Fruit fly (Drosophila melanogaster): Measurements from ENCODE around the gene Arp5.

Arp5 gene

DNA sequence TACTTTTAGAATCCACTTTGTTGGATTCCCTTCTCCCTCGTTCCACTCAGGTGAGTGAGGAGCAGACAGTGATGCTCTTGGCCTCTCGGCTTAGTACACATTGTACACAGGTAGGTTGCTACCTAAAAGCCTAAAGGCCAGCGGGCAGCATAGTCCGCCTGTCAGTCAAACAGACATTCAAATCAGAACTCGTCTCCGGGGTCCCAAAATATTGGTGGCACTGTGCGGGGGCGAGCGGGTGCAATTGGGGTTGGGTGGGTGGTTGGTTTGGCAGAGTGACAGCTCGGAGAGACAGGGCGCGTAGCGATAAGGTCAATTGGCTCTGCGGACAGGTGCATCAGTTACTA, 12.5 kb downstream of the Arp5 start:
- TF ChIP-seq CG9948 (tag; optimal IDR thresholded peaks at IDR 0.05) = no peak
- no peak for TF ChIP-seq gl (tag; optimal IDR thresholded peaks at IDR 0.05)
- TF ChIP-seq CG15710 (tag; optimal IDR thresholded peaks at IDR 0.05) = no peak
- TF ChIP-seq D1 (tag; optimal IDR thresholded peaks at IDR 0.05) = no peak
- TF ChIP-seq Pif1B (GFP tag; optimal IDR thresholded peaks at IDR 0.05) = no peak
- no peak for TF ChIP-seq CG12605 (GFP tag; IDR thresholded peaks at IDR 0.05)
- no peak for TF ChIP-seq Snoo (tag; optimal IDR thresholded peaks at IDR 0.05)

- TF ChIP-seq fd96Ca (GFP tag; IDR thresholded peaks at IDR 0.05) (no peak), EcR (GFP tag; optimal IDR thresholded peaks at IDR 0.05) (no peak), CG8301 (tag; optimal IDR thresholded peaks at IDR 0.05) (peak; percentile 9), Snoo (tag; optimal IDR thresholded peaks at IDR 0.05) (peak; percentile 35), rn (GFP tag; IDR thresholded peaks at IDR 0.05) (no peak), Ets98B (GFP tag; IDR thresholded peaks at IDR 0.05) (no peak), Pif1A (GFP tag; optimal IDR thresholded peaks at IDR 0.05) (peak; percentile 31), Pif1B (GFP tag; optimal IDR thresholded peaks at IDR 0.05) (peak; percentile 47), CG4496 (GFP tag; IDR thresholded peaks at IDR 0.05) (no peak), CG10348 (GFP tag; IDR thresholded peaks at IDR 0.05) (no peak), CG13204 (GFP tag; optimal IDR thresholded peaks at IDR 0.05) (peak; percentile 23), CG8159 (tag; optimal IDR thresholded peaks at IDR 0.05) (no peak), CG12605 (GFP tag; IDR thresholded peaks at IDR 0.05) (no peak), CG15710 (tag; optimal IDR thresholded peaks at IDR 0.05) (no peak), CG17806 (tag; optimal IDR thresholded peaks at IDR 0.05) (no peak), gl (tag; optimal IDR thresholded peaks at IDR 0.05) (peak; percentile 54)
These were observed 13.3 kb downstream of the Arp5 start for dm6 chr3R:18198518-18199118.

DNA sequence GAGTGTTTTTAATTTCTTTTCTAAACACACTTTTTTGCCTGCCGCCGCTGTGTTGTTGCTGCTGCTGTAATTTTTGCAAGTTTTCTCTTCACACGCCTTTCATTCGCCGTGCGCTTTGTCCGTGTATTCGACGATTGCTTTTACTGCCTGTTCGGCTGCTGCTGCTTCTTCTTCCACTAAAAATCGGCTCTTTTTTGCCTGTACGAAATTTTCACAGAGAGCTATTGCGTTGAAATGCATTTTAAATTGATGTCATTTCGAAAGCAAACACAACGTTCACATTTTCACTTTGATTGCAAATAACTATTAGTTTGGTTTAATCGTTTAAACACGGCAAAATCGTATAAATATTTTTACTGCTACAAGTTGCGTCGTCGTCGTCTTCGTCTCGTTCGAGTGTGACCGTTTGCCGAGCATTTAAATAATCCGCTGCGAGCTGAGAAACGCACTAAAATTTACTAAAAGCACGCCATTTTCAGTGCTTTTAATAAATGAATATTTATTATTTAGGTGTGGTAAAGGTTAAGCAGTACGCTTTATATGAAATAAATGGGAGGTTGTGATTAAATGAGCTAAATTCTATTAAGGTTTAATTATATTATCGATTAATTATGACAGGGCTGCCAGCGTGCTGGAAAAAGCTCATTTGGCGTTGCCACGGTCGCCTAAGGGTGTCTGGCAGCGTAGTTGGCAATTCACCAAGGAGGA, 14.0 kb downstream of the Arp5 start, which contains the start of the genes Ssdp and CG7985:
TSS of gene Ssdp (minus strand) at position 419 of the 708 bp plus-strand sequence.
TSS of gene CG7985 (plus strand) at position 681 of the 708 bp plus-strand sequence.
- TF ChIP-seq fd96Ca (GFP tag; IDR thresholded peaks at IDR 0.05) (no peak), CG17806 (tag; optimal IDR thresholded peaks at IDR 0.05) (no peak)

DNA sequence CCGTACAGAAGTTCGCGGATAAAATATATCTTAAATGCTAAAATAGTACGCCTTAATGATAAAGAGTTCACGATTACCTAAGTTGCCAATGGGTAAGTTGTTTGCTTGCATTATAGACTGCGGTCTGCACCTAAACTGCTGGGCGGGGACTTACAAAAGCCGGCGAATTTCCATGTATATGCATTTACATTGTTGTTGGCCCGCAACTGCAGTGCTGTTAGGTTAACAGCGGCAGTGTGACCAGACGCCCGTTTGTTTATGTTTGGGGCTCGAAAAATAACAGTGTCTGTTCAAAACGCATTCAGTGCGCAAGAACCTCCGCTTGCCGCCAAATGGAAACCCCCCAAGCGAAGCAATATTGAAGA, 14.6 kb downstream of the Arp5 start:
- TF ChIP-seq CG4496 (GFP tag; IDR thresholded peaks at IDR 0.05) (no peak), CG12605 (GFP tag; IDR thresholded peaks at IDR 0.05) (no peak), CG14655 (GFP tag; optimal IDR thresholded peaks at IDR 0.05) (no peak), gl (tag; optimal IDR thresholded peaks at IDR 0.05) (no peak), EcR (GFP tag; optimal IDR thresholded peaks at IDR 0.05) (no peak), CG13204 (GFP tag; optimal IDR thresholded peaks at IDR 0.05) (no peak), rn (GFP tag; IDR thresholded peaks at IDR 0.05) (no peak), D1 (tag; optimal IDR thresholded peaks at IDR 0.05) (no peak), CG9948 (tag; optimal IDR thresholded peaks at IDR 0.05) (no peak)

DNA sequence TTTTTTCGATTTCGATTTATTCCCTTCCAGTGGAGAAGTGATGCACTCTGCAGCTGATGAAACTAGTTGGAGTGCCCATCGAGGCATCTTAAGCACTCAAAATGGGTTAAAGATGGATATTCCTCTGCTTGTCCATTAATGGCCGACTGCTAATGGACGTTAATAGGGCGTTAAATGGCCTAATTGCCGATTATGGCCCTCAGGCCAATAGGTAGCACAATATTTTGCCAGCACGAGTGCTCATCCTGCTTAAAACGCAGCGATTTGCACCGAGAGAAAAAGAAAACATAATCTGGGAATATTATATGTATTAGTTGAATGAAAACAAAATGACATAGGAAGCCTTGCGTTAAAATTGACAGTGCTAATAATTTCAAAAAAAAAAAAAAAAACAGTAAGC, 23.2 kb downstream of the Arp5 start, which contains the start of gene CG44158:
TSS of gene CG44158 (plus strand) at position 301 of the 400 bp plus-strand sequence.
- no peak for TF ChIP-seq CG9948 (tag; optimal IDR thresholded peaks at IDR 0.05)
- no peak for TF ChIP-seq Ets98B (GFP tag; IDR thresholded peaks at IDR 0.05)
- TF ChIP-seq CG12605 (GFP tag; IDR thresholded peaks at IDR 0.05) = no peak
- no peak for TF ChIP-seq gl (tag; optimal IDR thresholded peaks at IDR 0.05)
- no peak for TF ChIP-seq CG13204 (GFP tag; optimal IDR thresholded peaks at IDR 0.05)
- TF ChIP-seq Pif1A (GFP tag; optimal IDR thresholded peaks at IDR 0.05) = no peak
- no peak for TF ChIP-seq fd96Ca (GFP tag; IDR thresholded peaks at IDR 0.05)
- no peak for TF ChIP-seq rn (GFP tag; IDR thresholded peaks at IDR 0.05)
- no peak for TF ChIP-seq CG4496 (GFP tag; IDR thresholded peaks at IDR 0.05)
- TF ChIP-seq CG17806 (tag; optimal IDR thresholded peaks at IDR 0.05) = no peak
- no peak for TF ChIP-seq Snoo (tag; optimal IDR thresholded peaks at IDR 0.05)
- TF ChIP-seq EcR (GFP tag; optimal IDR thresholded peaks at IDR 0.05) = no peak
- TF ChIP-seq CG10348 (GFP tag; IDR thresholded peaks at IDR 0.05) = no peak
- no peak for TF ChIP-seq Pif1B (GFP tag; optimal IDR thresholded peaks at IDR 0.05)
- no peak for TF ChIP-seq CG32121 (GFP tag; IDR thresholded peaks at IDR 0.05)
- TF ChIP-seq CG34367 (tag; optimal IDR thresholded peaks at IDR 0.05) = no peak

DNA sequence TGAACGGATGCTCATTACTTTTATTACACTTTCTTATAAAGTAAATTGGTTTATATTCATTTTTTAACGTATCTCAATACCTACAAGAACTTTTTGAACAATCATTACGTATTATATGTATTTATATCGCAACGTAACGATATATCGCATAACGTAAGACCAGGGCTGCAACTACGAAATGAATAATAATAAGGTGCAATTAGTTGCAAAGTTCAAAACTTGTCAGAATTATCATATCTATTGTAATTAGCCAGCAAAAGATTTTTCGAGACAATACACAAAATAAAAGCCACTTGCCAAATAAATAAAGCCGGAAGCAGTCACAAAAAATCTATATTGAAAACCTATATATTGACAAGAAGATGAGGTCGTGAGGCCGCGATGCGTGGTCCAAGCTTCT, 30.0 kb downstream of the Arp5 start:
- TF ChIP-seq CG4496 (GFP tag; IDR thresholded peaks at IDR 0.05) (peak; percentile 45; the same call in 1 of the 3 replicates), CG32121 (GFP tag; IDR thresholded peaks at IDR 0.05) (0 out of 2 replicates have a peak, but pooled peaks have one; percentile 13), Pif1A (GFP tag; optimal IDR thresholded peaks at IDR 0.05) (peak; percentile 31), CG14655 (GFP tag; optimal IDR thresholded peaks at IDR 0.05) (no peak), Pif1B (GFP tag; optimal IDR thresholded peaks at IDR 0.05) (peak; percentile 2), gl (tag; optimal IDR thresholded peaks at IDR 0.05) (no peak), CG15710 (tag; optimal IDR thresholded peaks at IDR 0.05) (peak; percentile 7), CG8159 (tag; optimal IDR thresholded peaks at IDR 0.05) (peak; percentile 18), CG9948 (tag; optimal IDR thresholded peaks at IDR 0.05) (no peak)

DNA sequence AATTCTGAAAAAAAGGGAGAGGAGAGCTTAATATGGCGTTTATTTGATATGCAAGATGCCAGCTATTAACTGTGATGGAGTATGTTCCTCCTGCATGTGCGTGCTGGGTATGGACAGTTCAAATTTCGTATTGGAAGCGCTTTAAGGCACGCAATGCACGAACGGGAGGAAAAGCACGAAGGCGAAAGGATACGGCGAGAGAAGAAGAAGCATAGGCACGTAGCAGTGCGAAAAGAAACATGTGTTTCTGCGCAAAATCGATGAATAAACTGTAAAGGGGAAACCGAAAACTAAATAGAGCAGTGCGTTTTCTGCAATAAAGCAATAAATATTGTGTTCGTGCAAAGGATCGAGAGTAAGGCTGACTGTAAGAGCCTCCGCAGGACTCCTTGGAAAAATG, 30.6 kb downstream of the Arp5 start, which contains the start of gene CG14314:
TSS of gene CG14314 (plus strand) at position 243 of the 400 bp plus-strand sequence.
- TF ChIP-seq CG32121 (GFP tag; IDR thresholded peaks at IDR 0.05) (no peak), gl (tag; optimal IDR thresholded peaks at IDR 0.05) (no peak), CG9948 (tag; optimal IDR thresholded peaks at IDR 0.05) (no peak), CG17806 (tag; optimal IDR thresholded peaks at IDR 0.05) (no peak), CG10348 (GFP tag; IDR thresholded peaks at IDR 0.05) (no peak), CG8301 (tag; optimal IDR thresholded peaks at IDR 0.05) (no peak), CG14655 (GFP tag; optimal IDR thresholded peaks at IDR 0.05) (no peak), fd96Ca (GFP tag; IDR thresholded peaks at IDR 0.05) (no peak)

All from whole organism, pupa.